Worm (Caenorhabditis elegans) whole organism, young adult: Measurements from ENCODE around the gene srbc-13.
"Not testable (repeated sequence)": the region's sequence is repeated elsewhere in the genome, so short reads cannot be mapped to it uniquely, and the experiment has no call there.

Experiments
- C06A6.2 ChIP-seq: fragments of 200-800 bp; sonication (Bioruptor generic); conservative IDR thresholded peaks from 2 replicates; pipeline ENCODE4 v1.3.6; 2022; ENCODE audit warnings: missing genetic modification characterization, missing compliant biosample characterization
- F57C9.4 ChIP-seq: sonication (generic microtip); optimal IDR thresholded peaks from 2 replicates; lab custom pipeline; 2017; ENCODE audit warnings: mild to moderate bottlenecking, missing genetic modification characterization, missing compliant biosample characterization
- K12H6.12 ChIP-seq: fragments of 200-800 bp; sonication (Bioruptor generic); optimal IDR thresholded peaks from 2 replicates; lab custom pipeline; 2018; ENCODE audit warnings: mild to moderate bottlenecking, missing genetic modification characterization, missing compliant biosample characterization
- Y53F4B.3 ChIP-seq: fragments of 200-800 bp; sonication (Bioruptor generic); IDR thresholded peaks from 2 replicates; pipeline ENCODE4 v1.3.6; 2022; ENCODE audit warnings: missing genetic modification reagents, missing genetic modification characterization, missing compliant biosample characterization
- Y53G8AR.9 ChIP-seq: fragments of 200-800 bp; sonication (Bioruptor generic); conservative IDR thresholded peaks from 2 replicates; pipeline ENCODE4 v1.3.6; 2022; ENCODE audit warnings: missing genetic modification reagents, missing genetic modification characterization, missing compliant biosample characterization
- ZK185.1 ChIP-seq: sonication (generic microtip); optimal IDR thresholded peaks from 2 replicates; lab custom pipeline; 2016; ENCODE audit warnings: mild to moderate bottlenecking, missing genetic modification characterization, missing compliant biosample characterization; ENCODE audit not compliant: poor library complexity, severe bottlenecking
- atf-7 ChIP-seq: sonication (generic microtip); optimal IDR thresholded peaks from 2 replicates; lab custom pipeline; 2017; ENCODE audit warnings: mild to moderate bottlenecking, missing genetic modification characterization, missing compliant biosample characterization
- attf-6 ChIP-seq: fragments of 200-800 bp; sonication (Bioruptor generic); IDR thresholded peaks from 2 replicates; pipeline ENCODE4 v1.3.6; 2022; ENCODE audit warnings: missing genetic modification reagents, missing genetic modification characterization, missing compliant biosample characterization
- ccch-3 ChIP-seq: fragments of 200-800 bp; sonication (Bioruptor generic); optimal IDR thresholded peaks from 2 replicates; lab custom pipeline; 2018; ENCODE audit warnings: mild to moderate bottlenecking, missing genetic modification characterization, missing compliant biosample characterization
- ceh-27 ChIP-seq: fragments of 200-800 bp; sonication (Bioruptor generic); optimal IDR thresholded peaks from 2 replicates; lab custom pipeline; 2018; ENCODE audit warnings: mild to moderate bottlenecking, missing genetic modification characterization, moderate library complexity, missing compliant biosample characterization
- ceh-91 ChIP-seq: fragments of 200-800 bp; sonication (Bioruptor generic); IDR thresholded peaks from 2 replicates; pipeline ENCODE4 v1.3.6; 2022; ENCODE audit warnings: missing genetic modification reagents, missing genetic modification characterization, missing compliant biosample characterization
- egrh-3 ChIP-seq: fragments of 200-800 bp; sonication (Bioruptor generic); IDR thresholded peaks from 2 replicates; pipeline ENCODE4 v1.3.6; 2022; ENCODE audit warnings: missing genetic modification reagents, missing genetic modification characterization, missing compliant biosample characterization
- hmg-1.2 ChIP-seq: fragments of 200-800 bp; sonication (Bioruptor generic); IDR thresholded peaks from 2 replicates; pipeline ENCODE4 v1.3.6; 2022; ENCODE audit warnings: missing genetic modification reagents, missing genetic modification characterization, missing compliant biosample characterization
- hmg-20 ChIP-seq: fragments of 200-800 bp; sonication (Bioruptor generic); IDR thresholded peaks from 2 replicates; pipeline ENCODE4 v1.3.6; 2022; ENCODE audit warnings: missing genetic modification reagents, missing genetic modification characterization, missing compliant biosample characterization
- hrde-1 ChIP-seq: sonication (generic microtip); optimal IDR thresholded peaks from 2 replicates; lab custom pipeline; 2016; ENCODE audit warnings: missing genetic modification characterization, mild to moderate bottlenecking, missing compliant biosample characterization, moderate library complexity, missing genotype, missing genetic modification reagents, borderline replicate concordance
- lin-26 ChIP-seq: fragments of 200-800 bp; sonication (Bioruptor generic); IDR thresholded peaks from 2 replicates; pipeline ENCODE4 v1.3.6; 2022; ENCODE audit warnings: missing genetic modification reagents, missing genetic modification characterization, missing compliant biosample characterization
- lin-40 ChIP-seq: sonication (generic microtip); optimal IDR thresholded peaks from 2 replicates; lab custom pipeline; 2016; ENCODE audit warnings: missing genetic modification characterization, mild to moderate bottlenecking, missing compliant biosample characterization, missing genotype, missing genetic modification reagents
- madf-6 ChIP-seq: fragments of 200-800 bp; sonication (Bioruptor generic); IDR thresholded peaks from 2 replicates; pipeline ENCODE4 v1.3.6; 2022; ENCODE audit warnings: missing genetic modification reagents, missing genetic modification characterization, missing compliant biosample characterization
- mel-28 ChIP-seq: sonication (generic microtip); optimal IDR thresholded peaks from 2 replicates; lab custom pipeline; 2016; ENCODE audit warnings: borderline replicate concordance, mild to moderate bottlenecking, missing genetic modification characterization, missing compliant biosample characterization
- mxl-1 ChIP-seq: sonication (generic microtip); optimal IDR thresholded peaks from 2 replicates; lab custom pipeline; 2016; ENCODE audit warnings: missing genetic modification characterization, missing compliant biosample characterization
- nfya-2 ChIP-seq: fragments of 200-800 bp; sonication (Bioruptor generic); IDR thresholded peaks from 2 replicates; pipeline ENCODE4 v1.3.6; 2022; ENCODE audit warnings: missing genetic modification reagents, missing genetic modification characterization, missing compliant biosample characterization
- nhr-27 ChIP-seq: fragments of 200-800 bp; sonication (Bioruptor generic); optimal IDR thresholded peaks from 2 replicates; lab custom pipeline; 2018; ENCODE audit warnings: mild to moderate bottlenecking, missing genetic modification characterization, moderate library complexity, missing compliant biosample characterization
- repo-1 ChIP-seq: sonication (generic microtip); optimal IDR thresholded peaks from 2 replicates; lab custom pipeline; 2017; ENCODE audit warnings: mild to moderate bottlenecking, missing genetic modification characterization, missing compliant biosample characterization
- snpc-3.4 ChIP-seq: sonication (generic microtip); optimal IDR thresholded peaks from 2 replicates; lab custom pipeline; 2017; ENCODE audit warnings: missing genetic modification characterization, mild to moderate bottlenecking, missing compliant biosample characterization, antibody characterized with exemption, moderate library complexity, missing genotype, missing genetic modification reagents
- somi-1 ChIP-seq: fragments of 200-800 bp; sonication (Bioruptor generic); optimal IDR thresholded peaks from 2 replicates; lab custom pipeline; 2018; ENCODE audit warnings: mild to moderate bottlenecking, missing genetic modification characterization, missing compliant biosample characterization
- sptf-2 ChIP-seq: fragments of 200-800 bp; sonication (Bioruptor generic); optimal IDR thresholded peaks from 2 replicates; lab custom pipeline; 2018; ENCODE audit warnings: mild to moderate bottlenecking, missing genetic modification characterization, missing compliant biosample characterization
- zim-3 ChIP-seq: sonication (generic microtip); optimal IDR thresholded peaks from 2 replicates; lab custom pipeline; 2017; ENCODE audit warnings: mild to moderate bottlenecking, missing genetic modification characterization, moderate library complexity, missing compliant biosample characterization
- ztf-22 ChIP-seq: fragments of 200-800 bp; sonication (Bioruptor generic); optimal IDR thresholded peaks from 2 replicates; lab custom pipeline; 2018; ENCODE audit warnings: mild to moderate bottlenecking, missing genetic modification characterization, moderate library complexity, missing compliant biosample characterization
- ztf-26 ChIP-seq: sonication (generic microtip); optimal IDR thresholded peaks from 2 replicates; lab custom pipeline; 2017; ENCODE audit warnings: missing genetic modification characterization, missing compliant biosample characterization

The srbc-13 gene

DNA sequence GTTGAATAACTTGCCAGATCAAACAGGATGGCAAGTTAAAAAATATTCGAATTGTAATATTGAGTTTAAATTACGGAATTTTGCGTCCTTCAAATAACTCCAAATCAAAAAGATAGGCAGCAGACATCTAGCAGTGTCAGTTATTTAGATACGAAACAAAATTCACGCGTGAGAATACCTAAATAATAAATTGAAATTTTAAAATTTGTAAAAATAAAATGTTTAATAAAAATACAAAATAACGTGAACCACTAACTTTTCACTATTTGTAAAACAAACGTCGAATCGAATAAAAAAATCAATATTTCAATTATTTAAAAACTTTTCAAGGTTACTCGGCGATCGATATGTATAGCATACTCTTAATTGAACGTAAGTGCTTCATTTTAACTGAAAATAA lies 28.3 kb downstream of the srbc-13 start, which contains the start of gene T02B11.9 (continued):
- no peak for TF ChIP-seq ZK185.1 (tag; lab: Kevin White, UChicago)
- no peak for TF ChIP-seq nfya-2

DNA sequence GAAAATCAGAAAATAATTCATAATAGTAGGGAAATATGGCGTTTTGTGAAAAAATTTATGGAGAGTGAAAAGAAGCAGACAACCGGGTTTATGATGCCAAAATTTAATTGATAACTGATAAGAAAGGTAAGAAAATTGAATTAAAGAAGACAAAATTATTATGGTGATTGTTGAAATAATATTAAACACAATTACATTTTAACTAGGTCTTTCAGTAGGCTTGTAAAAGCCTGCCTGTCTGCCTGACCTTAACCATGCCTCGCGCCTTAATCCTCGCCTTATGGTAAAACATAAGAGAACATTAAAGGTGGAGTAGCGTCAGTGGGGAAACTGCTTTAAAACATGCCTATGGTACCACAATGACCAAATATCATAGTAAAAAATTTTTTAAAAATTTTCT lies 30.9 kb downstream of the srbc-13 start, which contains the start of gene T02B11.8:
Gene T02B11.8, minus strand, starts transcription at position 101 of the 400 bp plus-strand sequence.
- no peak for TF ChIP-seq ztf-26 (tag; lab: Kevin White, UChicago)
- no peak for TF ChIP-seq mel-28
- TF ChIP-seq ztf-22 (GFP tag; lab: Kevin White, UChicago) = no peak
- TF ChIP-seq somi-1 = no peak
- TF ChIP-seq Y53F4B.3 (GFP tag; lab: Robert Waterston, UW) = no peak
- TF ChIP-seq zim-3 (tag; lab: Kevin White, UChicago) = no peak
- no peak for TF ChIP-seq ccch-3 (GFP tag; lab: Kevin White, UChicago)
- TF ChIP-seq madf-6 (GFP tag; lab: Robert Waterston, UW) = no peak

- no peak for TF ChIP-seq hrde-1 (tag; lab: Kevin White, UChicago)
- TF ChIP-seq K12H6.12 = no peak
- no peak for TF ChIP-seq F57C9.4 (tag; lab: Kevin White, UChicago)
- no peak for TF ChIP-seq ceh-27
- TF ChIP-seq sptf-2 (GFP tag; lab: Kevin White, UChicago) = no peak
- no peak for TF ChIP-seq C06A6.2 (GFP tag; lab: Robert Waterston, UW)
- TF ChIP-seq ztf-22 (GFP tag; lab: Kevin White, UChicago) = no peak
- TF ChIP-seq, all 124 proteins: peak for 0
Observed at ce11 chrV:879171-879570, 31.6 kb downstream of the srbc-13 start, which contains the start of gene srg-53. Gene srg-53, plus strand, starts transcription at chrV:879471.

DNA sequence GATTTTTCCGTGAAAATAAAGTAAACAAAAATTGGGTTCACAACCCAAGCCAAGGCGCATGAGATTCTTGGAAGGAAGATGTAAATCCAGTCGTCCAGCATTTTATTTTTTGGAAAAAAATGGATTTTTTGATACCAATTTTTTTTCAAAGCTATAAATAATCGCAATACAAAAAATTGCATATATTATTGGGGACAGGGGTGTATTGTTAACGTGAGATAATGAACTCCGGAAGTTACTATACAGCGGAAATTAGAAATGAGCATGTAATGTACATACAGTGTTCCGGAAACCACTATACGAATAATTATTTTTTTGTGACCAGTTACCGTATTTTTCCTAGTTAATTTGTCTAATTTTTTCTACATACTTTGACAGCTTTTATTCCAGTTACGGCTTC lies 36.7 kb downstream of the srbc-13 start, which contains the start of gene srj-38:
Gene srj-38, minus strand, starts transcription at position 101 of the 400 bp plus-strand sequence.
- TF ChIP-seq nhr-27 (tag; lab: Kevin White, UChicago) (no peak), ceh-91 (GFP tag; lab: Robert Waterston, UW) (no peak)

DNA sequence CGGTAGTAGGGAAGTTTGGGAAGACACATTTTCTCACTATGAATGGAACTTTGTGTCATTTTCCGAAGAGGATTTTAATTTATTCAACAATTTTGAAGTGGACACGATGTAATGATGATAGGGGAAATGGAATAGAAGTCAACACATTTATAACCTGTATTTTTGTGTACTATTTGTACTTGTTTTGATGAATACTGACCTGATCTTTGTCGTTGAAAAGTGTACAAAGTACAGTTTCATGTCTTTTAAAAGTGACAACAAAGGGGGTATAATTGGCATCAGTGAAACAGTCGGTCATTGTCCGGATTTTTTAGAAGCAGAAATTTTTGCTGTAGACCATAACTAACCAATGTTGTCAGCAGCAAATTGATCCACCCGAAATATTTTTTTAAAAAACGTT lies 41.6 kb downstream of the srbc-13 start, which contains the start of gene T02B11.6:
Gene T02B11.6, minus strand, starts transcription at position 101 of the 400 bp plus-strand sequence.
- no peak for TF ChIP-seq mxl-1
- TF ChIP-seq Y53G8AR.9 = no peak
- no peak for TF ChIP-seq hmg-20 (GFP tag; lab: Robert Waterston, UW)
- no peak for TF ChIP-seq attf-6 (GFP tag; lab: Robert Waterston, UW)
- TF ChIP-seq ztf-26 (tag; lab: Kevin White, UChicago) = no peak
- no peak for TF ChIP-seq lin-40 (tag; lab: Kevin White, UChicago)
- TF ChIP-seq F57C9.4 (tag; lab: Kevin White, UChicago) = no peak

ce11 chrV:890423-890822 lies 42.8 kb downstream of the srbc-13 start, which contains the start of gene srlf-21:
Gene srlf-21, minus strand, starts transcription at chrV:890523.
- TF ChIP-seq lin-26 (GFP tag; lab: Robert Waterston, UW) (no peak), hmg-1.2 (no peak), nhr-27 (tag; lab: Kevin White, UChicago) (no peak), egrh-3 (GFP tag; lab: Robert Waterston, UW) (no peak), atf-7 (tag; lab: Kevin White, UChicago) (no peak)

DNA sequence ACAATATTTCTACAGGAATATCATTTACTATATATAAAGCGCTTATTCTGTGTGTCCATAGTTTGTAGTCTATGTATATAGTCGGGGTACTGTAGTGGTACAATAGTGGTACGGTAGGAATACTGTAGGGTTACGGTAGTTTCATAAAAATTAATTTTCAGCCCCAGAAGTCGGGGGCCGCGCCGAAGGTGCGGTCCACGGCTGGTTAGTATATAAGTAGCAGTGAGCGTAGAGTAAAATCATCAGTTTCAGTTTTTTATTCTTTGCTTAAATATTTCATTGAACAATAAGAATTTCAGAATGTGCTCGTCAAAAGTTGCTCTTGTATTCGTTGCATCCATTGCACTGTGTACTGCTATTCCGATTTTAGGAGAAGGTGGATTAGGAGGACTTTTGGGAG lies 43.2 kb downstream of the srbc-13 start, which contains the start of gene srlf-22:
Gene srlf-22, plus strand, starts transcription at position 301 of the 400 bp plus-strand sequence.
- not testable (repeated sequence) for TF ChIP-seq repo-1; snpc-3.4 (tag; lab: Kevin White, UChicago); ztf-22 (GFP tag; lab: Kevin White, UChicago)
